Fruit fly (Drosophila melanogaster) whole organism, embryonic: ENCODE data around the gene Spn38F.

Experiments
- Adf1 ChIP-seq: fragments of 200-800 bp; sonication (Bioruptor generic); IDR thresholded peaks from 2 replicates; pipeline ENCODE4 v1.3.6; 2022; ENCODE audit warnings: missing biosample characterization, missing genetic modification characterization
- CG10431 ChIP-seq: fragments of 200-800 bp; sonication (Bioruptor generic); optimal IDR thresholded peaks from 3 replicates; lab custom pipeline; 2018; ENCODE audit warnings: missing biosample characterization, mild to moderate bottlenecking, missing genetic modification characterization
- CG11560 ChIP-seq: fragments of 200-800 bp; sonication (Bioruptor generic); IDR thresholded peaks from 3 replicates; pipeline ENCODE4 v1.3.6; 2022; ENCODE audit warnings: missing biosample characterization, missing genetic modification characterization
- CG13123 ChIP-seq: fragments of 200-800 bp; sonication (Bioruptor generic); optimal IDR thresholded peaks from 2 replicates; lab custom pipeline; 2016; ENCODE audit warnings: missing biosample characterization, missing genetic modification characterization
- CG14667 ChIP-seq: fragments of 200-800 bp; sonication (Bioruptor generic); IDR thresholded peaks from 2 replicates; pipeline ENCODE4 v1.3.6; 2022; ENCODE audit warnings: missing biosample characterization, missing genetic modification characterization
- CG14965 ChIP-seq: fragments of 200-800 bp; sonication (Bioruptor generic); optimal IDR thresholded peaks from 2 replicates; lab custom pipeline; 2016; ENCODE audit warnings: missing biosample characterization, missing genetic modification characterization, borderline replicate concordance
- CG15601 ChIP-seq: fragments of 200-800 bp; sonication (Bioruptor generic); optimal IDR thresholded peaks from 3 replicates; lab custom pipeline; 2019; ENCODE audit warnings: missing biosample characterization, mild to moderate bottlenecking, missing genetic modification characterization, moderate library complexity
- CG16815 ChIP-seq: fragments of 200-800 bp; sonication (Bioruptor generic); optimal IDR thresholded peaks from 3 replicates; lab custom pipeline; 2017; ENCODE audit warnings: missing biosample characterization, mild to moderate bottlenecking, missing genetic modification characterization
- CG18011 ChIP-seq: fragments of 200-800 bp; sonication (Bioruptor generic); optimal IDR thresholded peaks from 2 replicates; lab custom pipeline; 2017; ENCODE audit warnings: missing biosample characterization, missing genetic modification characterization, mild to moderate bottlenecking, moderate library complexity, missing genotype
- CG18476 ChIP-seq: fragments of 200-800 bp; sonication (Bioruptor generic); optimal IDR thresholded peaks from 2 replicates; lab custom pipeline; 2016; ENCODE audit warnings: missing biosample characterization, mild to moderate bottlenecking, missing genetic modification characterization
- CG2875 ChIP-seq: fragments of 200-800 bp; sonication (Bioruptor generic); optimal IDR thresholded peaks from 2 replicates; lab custom pipeline; 2017; ENCODE audit warnings: missing biosample characterization, mild to moderate bottlenecking, missing genetic modification characterization, missing genetic modification reagents
- CG3281 ChIP-seq: fragments of 200-800 bp; sonication (Bioruptor generic); optimal IDR thresholded peaks from 3 replicates; lab custom pipeline; 2017; ENCODE audit warnings: missing biosample characterization, mild to moderate bottlenecking, missing genetic modification characterization
- CG34224 ChIP-seq: fragments of 200-800 bp; sonication (Bioruptor generic); IDR thresholded peaks from 3 replicates; pipeline ENCODE4 v1.3.6; 2022; ENCODE audit warnings: missing biosample characterization, missing genetic modification characterization; ENCODE audit not compliant: partially characterized antibody
- CG4328 ChIP-seq: fragments of 200-800 bp; sonication (Bioruptor generic); optimal IDR thresholded peaks from 3 replicates; lab custom pipeline; 2017; ENCODE audit warnings: missing biosample characterization, missing genetic modification reagents, missing genetic modification characterization
- CG7745 ChIP-seq: fragments of 200-800 bp; sonication (Bioruptor generic); optimal IDR thresholded peaks from 2 replicates; lab custom pipeline; 2018; ENCODE audit warnings: missing biosample characterization, mild to moderate bottlenecking, missing genetic modification characterization, moderate library complexity
- CG7786 ChIP-seq: fragments of 200-800 bp; sonication (Bioruptor generic); optimal IDR thresholded peaks from 2 replicates; lab custom pipeline; 2016; ENCODE audit warnings: missing biosample characterization, missing genetic modification characterization
- CG7928 ChIP-seq: fragments of 200-800 bp; sonication (Bioruptor generic); optimal IDR thresholded peaks from 2 replicates; lab custom pipeline; 2017; ENCODE audit warnings: missing biosample characterization, mild to moderate bottlenecking, missing genetic modification characterization
- CG8089 ChIP-seq: fragments of 200-800 bp; sonication (Bioruptor generic); optimal IDR thresholded peaks from 3 replicates; lab custom pipeline; 2016; ENCODE audit warnings: missing biosample characterization, missing genetic modification characterization
- CG8359 ChIP-seq: fragments of 200-800 bp; sonication (Bioruptor generic); optimal IDR thresholded peaks from 2 replicates; lab custom pipeline; 2017; ENCODE audit warnings: missing biosample characterization, mild to moderate bottlenecking, missing genetic modification characterization, borderline replicate concordance
- Dbx ChIP-seq: fragments of 200-800 bp; sonication (Bioruptor generic); IDR thresholded peaks from 3 replicates; pipeline ENCODE4 v1.3.6; 2022; ENCODE audit warnings: missing biosample characterization, missing genetic modification characterization
- Gsc ChIP-seq: fragments of 200-800 bp; sonication (Bioruptor generic); IDR thresholded peaks from 2 replicates; pipeline ENCODE4 v1.3.6; 2022; ENCODE audit warnings: missing biosample characterization, missing genetic modification characterization
- Gug ChIP-seq: fragments of 200-800 bp; sonication (Bioruptor generic); IDR thresholded peaks from 4 replicates; pipeline ENCODE4 v1.3.6; 2022; ENCODE audit warnings: missing biosample characterization, missing genetic modification characterization
- Hmr ChIP-seq: fragments of 200-800 bp; sonication (Bioruptor generic); optimal IDR thresholded peaks from 3 replicates; lab custom pipeline; 2017; ENCODE audit warnings: mild to moderate bottlenecking, missing biosample characterization, missing genetic modification reagents, missing genetic modification characterization
- Mes4 ChIP-seq: fragments of 200-800 bp; sonication (Bioruptor generic); optimal IDR thresholded peaks from 2 replicates; lab custom pipeline; 2016; ENCODE audit warnings: missing biosample characterization, missing genetic modification characterization
- Nf-YB ChIP-seq: fragments of 200-800 bp; sonication (Bioruptor generic); optimal IDR thresholded peaks from 3 replicates; lab custom pipeline; 2019; ENCODE audit warnings: missing biosample characterization, mild to moderate bottlenecking, missing genetic modification characterization, moderate library complexity
- Rx ChIP-seq: fragments of 200-800 bp; sonication (Bioruptor generic); IDR thresholded peaks from 2 replicates; pipeline ENCODE4 v1.3.6; 2022; ENCODE audit warnings: missing biosample characterization, missing genetic modification characterization
- az2 ChIP-seq: fragments of 200-800 bp; sonication (Bioruptor generic); optimal IDR thresholded peaks from 3 replicates; lab custom pipeline; 2016; ENCODE audit warnings: missing biosample characterization, missing genetic modification characterization
- bigmax ChIP-seq: fragments of 200-800 bp; sonication (Bioruptor generic); optimal IDR thresholded peaks from 2 replicates; lab custom pipeline; 2018; ENCODE audit warnings: missing biosample characterization, mild to moderate bottlenecking, missing genetic modification characterization
- cas ChIP-seq: fragments of 200-800 bp; sonication (Bioruptor generic); IDR thresholded peaks from 2 replicates; pipeline ENCODE4 v1.3.6; 2022; ENCODE audit warnings: missing biosample characterization, missing genetic modification characterization
- chm ChIP-seq: fragments of 200-800 bp; sonication (Bioruptor generic); IDR thresholded peaks from 2 replicates; pipeline ENCODE4 v1.3.6; 2022; ENCODE audit warnings: missing biosample characterization, missing genetic modification characterization
- ci ChIP-seq: fragments of 200-800 bp; sonication (Bioruptor generic); IDR thresholded peaks from 3 replicates; pipeline ENCODE4 v1.3.6; 2022; ENCODE audit warnings: missing biosample characterization, missing genetic modification characterization
- crol ChIP-seq: fragments of 200-800 bp; sonication (Bioruptor generic); IDR thresholded peaks from 2 replicates; pipeline ENCODE4 v1.3.6; 2022; ENCODE audit warnings: missing biosample characterization, missing genetic modification characterization
- dysf ChIP-seq: fragments of 200-800 bp; sonication (Bioruptor generic); IDR thresholded peaks from 3 replicates; pipeline ENCODE4 v1.3.6; 2022; ENCODE audit warnings: missing biosample characterization, missing genetic modification characterization
- eve ChIP-seq, 2 experiments: fragments of >200 bp; optimal IDR thresholded peaks; 2 replicates each; lab custom pipeline; 2017; ENCODE audit warnings: missing biosample characterization in 2 of 2, missing genetic modification characterization in 2 of 2
- ftz-f1 ChIP-seq: fragments of 200-800 bp; sonication (Bioruptor generic); optimal IDR thresholded peaks from 2 replicates; lab custom pipeline; 2016; ENCODE audit warnings: missing biosample characterization, missing genetic modification characterization
- gce ChIP-seq: fragments of 200-800 bp; sonication (Bioruptor generic); IDR thresholded peaks from 3 replicates; pipeline ENCODE4 v1.3.6; 2022; ENCODE audit warnings: missing biosample characterization, missing genetic modification characterization
- gcm2 ChIP-seq: fragments of 200-800 bp; sonication (Bioruptor generic); optimal IDR thresholded peaks from 2 replicates; lab custom pipeline; 2016; ENCODE audit warnings: missing biosample characterization, missing genetic modification characterization
- gsb ChIP-seq: fragments of 200-800 bp; sonication (Bioruptor generic); IDR thresholded peaks from 2 replicates; pipeline ENCODE4 v1.3.6; 2022; ENCODE audit warnings: missing biosample characterization, missing genetic modification characterization
- hth ChIP-seq: fragments of >200 bp; optimal IDR thresholded peaks from 2 replicates; lab custom pipeline; 2017; ENCODE audit warnings: inconsistent platforms
- jigr1 ChIP-seq: fragments of 200-800 bp; sonication (Bioruptor generic); IDR thresholded peaks from 3 replicates; pipeline ENCODE4 v1.3.6; 2022; ENCODE audit warnings: missing biosample characterization, missing genetic modification characterization
- kah ChIP-seq: fragments of 200-800 bp; sonication (Bioruptor generic); optimal IDR thresholded peaks from 2 replicates; lab custom pipeline; 2018; ENCODE audit warnings: missing biosample characterization, mild to moderate bottlenecking, missing genetic modification characterization
- mam ChIP-seq: fragments of 200-800 bp; sonication (Bioruptor generic); optimal IDR thresholded peaks from 3 replicates; lab custom pipeline; 2016; ENCODE audit warnings: missing biosample characterization, missing genetic modification characterization
- oc ChIP-seq: fragments of 200-800 bp; sonication (Bioruptor generic); optimal IDR thresholded peaks from 2 replicates; lab custom pipeline; 2018; ENCODE audit warnings: missing biosample characterization, mild to moderate bottlenecking, missing genetic modification characterization, moderate library complexity
- onecut ChIP-seq: fragments of 200-800 bp; sonication (Bioruptor generic); IDR thresholded peaks from 2 replicates; pipeline ENCODE4 v1.3.6; 2022; ENCODE audit warnings: missing biosample characterization, missing genetic modification characterization
- peb ChIP-seq: fragments of 200-800 bp; sonication (Bioruptor generic); IDR thresholded peaks from 2 replicates; pipeline ENCODE4 v1.3.6; 2022; ENCODE audit warnings: missing biosample characterization, missing genetic modification characterization
- row ChIP-seq: fragments of 200-800 bp; sonication (Bioruptor generic); IDR thresholded peaks from 3 replicates; pipeline ENCODE4 v1.3.6; 2022; ENCODE audit warnings: missing biosample characterization, missing genetic modification characterization
- seq ChIP-seq: fragments of 200-800 bp; sonication (Bioruptor generic); IDR thresholded peaks from 2 replicates; pipeline ENCODE4 v1.3.6; 2022; ENCODE audit warnings: missing biosample characterization, missing genetic modification characterization
- sr ChIP-seq: fragments of 200-800 bp; sonication (Bioruptor generic); IDR thresholded peaks from 3 replicates; pipeline ENCODE4 v1.3.6; 2022; ENCODE audit warnings: missing biosample characterization, missing genetic modification characterization
- trh ChIP-seq: fragments of 200-800 bp; sonication (Bioruptor generic); optimal IDR thresholded peaks from 2 replicates; lab custom pipeline; 2016; ENCODE audit warnings: missing biosample characterization, missing genetic modification characterization
- ttk ChIP-seq: fragments of 200-800 bp; sonication (Bioruptor generic); IDR thresholded peaks from 2 replicates; pipeline ENCODE4 v2.1.2; 2022; ENCODE audit warnings: missing biosample characterization, missing genetic modification characterization
- wor ChIP-seq: fragments of 200-800 bp; sonication (Bioruptor generic); IDR thresholded peaks from 2 replicates; pipeline ENCODE4 v1.3.6; 2022; ENCODE audit warnings: missing biosample characterization, missing genetic modification characterization

Spn38F gene

DNA sequence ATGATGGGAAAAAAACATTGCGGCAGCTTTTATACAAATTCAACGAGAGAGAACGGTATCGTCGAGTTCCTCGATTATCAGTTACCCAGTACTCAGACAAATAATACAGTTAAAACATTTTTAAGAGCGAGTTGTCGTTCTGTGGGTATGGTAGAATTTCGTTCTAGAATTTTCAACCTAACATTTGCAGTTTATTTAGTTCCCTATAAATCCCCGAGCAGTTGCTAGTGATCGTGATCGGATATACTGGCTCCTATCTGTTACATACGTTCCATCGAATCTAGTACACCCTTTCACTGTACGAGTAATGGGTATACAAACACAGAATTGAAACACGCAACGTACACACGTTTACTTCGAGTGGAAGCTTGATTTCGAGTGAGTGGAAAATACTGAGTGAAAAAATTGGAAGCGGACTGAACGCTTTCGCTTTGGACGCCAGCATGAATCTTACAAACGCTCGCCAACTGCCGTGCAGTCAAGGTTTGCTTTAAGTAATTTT lies 27.0 kb upstream of the Spn38F start, which contains the start of gene CG9338 (continued):
- peak; percentile 75 for TF ChIP-seq Mes4
- peak; percentile 87 for TF ChIP-seq Gug (GFP tag; lab: Robert Waterston, UW)
- TF ChIP-seq wor, result peak; percentile 67
- TF ChIP-seq CG7786 (GFP tag; lab: Kevin White, UChicago), result peak; percentile 87
- peak; percentile 89 for TF ChIP-seq CG14667 (GFP tag; lab: Robert Waterston, UW)
- no peak for TF ChIP-seq CG34224 (GFP tag; lab: Robert Waterston, UW)
- peak; percentile 85 for TF ChIP-seq dysf
- peak; percentile 62; the same call in 1 of the 2 replicates for TF ChIP-seq ttk (GFP tag; lab: Robert Waterston, UW)
- TF ChIP-seq crol (GFP tag; lab: Robert Waterston, UW), result no peak
- TF ChIP-seq CG2875 (GFP tag; lab: Kevin White, UChicago), result peak; percentile 14
- TF ChIP-seq gcm2, result no peak
- TF ChIP-seq peb (GFP tag; lab: Robert Waterston, UW), result peak; percentile 88
- peak; percentile 67 for TF ChIP-seq chm (GFP tag; lab: Robert Waterston, UW)
- TF ChIP-seq Adf1 (GFP tag; lab: Robert Waterston, UW), result no peak; the same call in none of the 2 replicates
- peak; percentile 46 for TF ChIP-seq CG14965
- peak; percentile 87 for TF ChIP-seq Hmr (GFP tag; lab: Kevin White, UChicago)
- TF ChIP-seq Gsc (GFP tag; lab: Robert Waterston, UW), result no peak
- peak; percentile 70 for TF ChIP-seq CG7928 (GFP tag; lab: Kevin White, UChicago)
- peak; percentile 93 for TF ChIP-seq CG4328
- peak; percentile 63 for TF ChIP-seq onecut
- peak; percentile 81 for TF ChIP-seq ci (GFP tag; lab: Robert Waterston, UW)
- TF ChIP-seq CG13123 (GFP tag; lab: Kevin White, UChicago), result peak; percentile 47
- TF ChIP-seq trh (GFP tag; lab: Kevin White, UChicago), result peak; percentile 42
- TF ChIP-seq gsb, result peak; percentile 86; the same call in 1 of the 2 replicates
- peak; percentile 42 for TF ChIP-seq ftz-f1 (GFP tag; lab: Kevin White, UChicago)
- TF ChIP-seq Dbx (GFP tag; lab: Robert Waterston, UW), result peak; percentile 77
- TF ChIP-seq CG18011 (GFP tag; lab: Kevin White, UChicago), result peak; percentile 70
- peak; percentile 66; the same call in 1 of the 2 replicates for TF ChIP-seq seq
- peak; percentile 99 for TF ChIP-seq row
- peak; percentile 89 for TF ChIP-seq Rx
- peak; percentile 74; the same call in 2 of the 3 replicates for TF ChIP-seq jigr1
- peak; percentile 73 for TF ChIP-seq CG8089
- TF ChIP-seq bigmax (GFP tag; lab: Kevin White, UChicago), result peak; percentile 26
- TF ChIP-seq cas (GFP tag; lab: Robert Waterston, UW), result peak; percentile 61; the same call in 1 of the 2 replicates
- peak; percentile 35 for TF ChIP-seq CG10431 (GFP tag; lab: Kevin White, UChicago)
- peak; percentile 85 for TF ChIP-seq CG8359 (GFP tag; lab: Kevin White, UChicago)
- no peak for TF ChIP-seq CG7745 (tag; lab: Kevin White, UChicago)
- peak; percentile 79 for TF ChIP-seq CG15601
- TF ChIP-seq oc (tag; lab: Kevin White, UChicago), result no peak
- peak; percentile 95 for TF ChIP-seq CG3281 (GFP tag; lab: Kevin White, UChicago)
- TF ChIP-seq mam, result peak; percentile 84
- TF ChIP-seq CG11560, result no peak
- peak; percentile 72; the same call in 2 of the 3 replicates for TF ChIP-seq gce (GFP tag; lab: Robert Waterston, UW)
- TF ChIP-seq hth (lab: Kevin White, UChicago), result no peak
- peak; percentile 13; the same call in 1 of the 3 replicates for TF ChIP-seq sr
- peak; percentile 53 for TF ChIP-seq CG16815
- peak; percentile 62 for TF ChIP-seq CG18476 (GFP tag; lab: Kevin White, UChicago)
- peak in 1 of 2 experiments; percentile 97 for TF ChIP-seq eve (GFP tag; optimal IDR thresholded peaks at IDR 0.05; lab: Kevin White, UChicago)
- peak; percentile 87 for TF ChIP-seq kah
- peak; percentile 78 for TF ChIP-seq az2 (GFP tag; lab: Kevin White, UChicago)
- peak; percentile 57 for TF ChIP-seq Nf-YB
